Fruit fly (Drosophila melanogaster): ENCODE results near the gene CG2225.

The CG2225 gene

DNA sequence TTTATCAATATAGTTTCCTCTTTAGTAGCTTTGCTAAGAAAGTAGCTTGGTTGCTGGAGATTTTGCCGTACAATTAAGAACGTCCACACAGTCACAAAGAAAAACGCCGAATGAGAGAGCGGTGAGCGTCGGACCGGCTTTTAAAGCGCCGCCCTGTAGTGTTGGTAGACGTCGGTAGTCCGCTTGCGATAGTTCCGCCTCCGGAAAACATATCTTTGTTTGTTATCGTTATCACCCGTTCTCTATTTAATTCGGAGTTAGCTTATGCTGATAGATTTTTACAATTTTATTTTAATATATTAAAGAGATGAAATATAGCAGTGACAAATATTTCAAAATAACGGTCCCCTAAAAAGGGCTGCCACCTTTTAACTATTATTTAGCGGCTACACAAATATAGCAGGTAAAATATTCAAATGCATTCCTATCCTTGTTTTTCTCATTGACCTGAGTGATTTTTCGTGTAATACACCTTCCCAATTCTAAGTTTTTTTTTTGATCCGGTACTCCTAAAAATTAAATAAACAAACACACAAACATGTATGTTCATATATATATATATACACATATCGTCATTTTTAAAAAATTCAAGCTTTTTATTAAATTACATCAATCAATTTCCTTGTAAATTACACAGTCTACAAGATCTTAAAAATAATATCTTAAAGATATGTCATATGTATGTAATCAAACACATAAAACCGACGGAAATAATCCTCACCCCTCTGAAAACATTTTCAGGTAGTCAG, 47.3 kb downstream of the CG2225 start, which contains the start of gene Df31 (continued):
- peak; percentile 85; the same call in 1 of the 2 replicates for TF ChIP-seq chm (GFP tag; IDR thresholded peaks at IDR 0.05)
- TF ChIP-seq CG15696 (tag; optimal IDR thresholded peaks at IDR 0.05): no peak
- peak; percentile 57 for TF ChIP-seq Meics (GFP tag; optimal IDR thresholded peaks at IDR 0.05)
- TF ChIP-seq CG2120 (GFP tag; optimal IDR thresholded peaks at IDR 0.05): peak; percentile 77
- peak; percentile 29 for TF ChIP-seq eyg (GFP tag; optimal IDR thresholded peaks at IDR 0.05)
- peak; percentile 92 for TF ChIP-seq sens (GFP tag)
- TF ChIP-seq wek (GFP tag; optimal IDR thresholded peaks at IDR 0.05): peak; percentile 3
- TF ChIP-seq CG11695 (GFP tag; IDR thresholded peaks at IDR 0.05): no peak
- peak; percentile 50 for TF ChIP-seq CG5245 (GFP tag; optimal IDR thresholded peaks at IDR 0.05)
- TF ChIP-seq ftz-f1 (GFP tag; optimal IDR thresholded peaks at IDR 0.05): peak; percentile 41
- peak; percentile 88 for TF ChIP-seq Dll (GFP tag; IDR thresholded peaks at IDR 0.05; ENCODE audit: partially characterized antibody)
- TF ChIP-seq Usf (GFP tag; optimal IDR thresholded peaks at IDR 0.05): no peak
- 0 out of 2 replicates have a peak, but pooled peaks have one; percentile 14 for TF ChIP-seq HLH3B (GFP tag; IDR thresholded peaks at IDR 0.05)
- TF ChIP-seq CG18599 (GFP tag; optimal IDR thresholded peaks at IDR 0.05): peak; percentile 69
- TF ChIP-seq Pdp1 (GFP tag; optimal IDR thresholded peaks at IDR 0.05): peak; percentile 27 to 54
- TF ChIP-seq sima (GFP tag; optimal IDR thresholded peaks at IDR 0.05): no peak
- no peak for TF ChIP-seq Ptx1 (GFP tag; IDR thresholded peaks at IDR 0.05)
- TF ChIP-seq bab2 (GFP tag; optimal IDR thresholded peaks at IDR 0.05): peak; percentile 43
- peak; percentile 19 for TF ChIP-seq D19A (tag; optimal IDR thresholded peaks at IDR 0.05)
- peak; percentile 57 for TF ChIP-seq az2 (GFP tag; optimal IDR thresholded peaks at IDR 0.05)
- peak; percentile 71 for TF ChIP-seq bcd (GFP tag; optimal IDR thresholded peaks at IDR 0.05)
- no peak for TF ChIP-seq CG12219 (GFP tag; optimal IDR thresholded peaks at IDR 0.05)
- no peak for TF ChIP-seq abd-A (tag; optimal IDR thresholded peaks at IDR 0.05)
- TF ChIP-seq CG2199 (GFP tag; IDR thresholded peaks at IDR 0.05): peak; percentile 95
- TF ChIP-seq CG33213 (GFP tag; optimal IDR thresholded peaks at IDR 0.05): peak; percentile 68
- peak; percentile 56 for TF ChIP-seq CG7987 (GFP tag; optimal IDR thresholded peaks at IDR 0.05)
- peak in 1 of 2 experiments; percentile 82 for TF ChIP-seq eve (GFP tag; optimal IDR thresholded peaks at IDR 0.05)
- TF ChIP-seq kni (GFP tag; optimal IDR thresholded peaks at IDR 0.05): no peak
- peak; percentile 22 for TF ChIP-seq tap (tag; optimal IDR thresholded peaks at IDR 0.05)
- TF ChIP-seq Poxn (GFP tag; IDR thresholded peaks at IDR 0.05): no peak
- peak; percentile 54 for TF ChIP-seq Side (GFP tag; optimal IDR thresholded peaks at IDR 0.05)
- TF ChIP-seq seq (GFP tag; IDR thresholded peaks at IDR 0.05): peak; percentile 37; the same call in 1 of the 2 replicates
- peak; percentile 36 for TF ChIP-seq dmrt99B (tag; optimal IDR thresholded peaks at IDR 0.05)
- TF ChIP-seq pho (GFP tag; optimal IDR thresholded peaks at IDR 0.05): peak; percentile 43
- TF ChIP-seq Six4 (GFP tag; optimal IDR thresholded peaks at IDR 0.05): peak; percentile 48
- peak; percentile 50 for TF ChIP-seq HLHmδ (GFP tag; optimal IDR thresholded peaks at IDR 0.05)
- no peak for TF ChIP-seq CG17612 (GFP tag; IDR thresholded peaks at IDR 0.05)
- TF ChIP-seq CG11093 (GFP tag; IDR thresholded peaks at IDR 0.05): no peak
- no peak for TF ChIP-seq CG8281 (tag; optimal IDR thresholded peaks at IDR 0.05)
- TF ChIP-seq Dip3 (GFP tag; optimal IDR thresholded peaks at IDR 0.05): peak; percentile 62
- peak; percentile 44 for TF ChIP-seq CG1602 (GFP tag; optimal IDR thresholded peaks at IDR 0.05)
- peak; percentile 44 for TF ChIP-seq CG13296 (GFP tag; optimal IDR thresholded peaks at IDR 0.05)
- TF ChIP-seq Drgx (GFP tag; IDR thresholded peaks at IDR 0.05): no peak
- no peak for TF ChIP-seq CG5180 (GFP tag; optimal IDR thresholded peaks at IDR 0.05)
- TF ChIP-seq schlank (tag; optimal IDR thresholded peaks at IDR 0.05): peak; percentile 1
- peak; percentile 67 for TF ChIP-seq HmgZ (tag; optimal IDR thresholded peaks at IDR 0.05)
- no peak for TF ChIP-seq CG5953 (GFP tag; IDR thresholded peaks at IDR 0.05)
- peak; percentile 56 for TF ChIP-seq CG7839 (tag; optimal IDR thresholded peaks at IDR 0.05)
- peak; percentile 40 for TF ChIP-seq Dek (tag; optimal IDR thresholded peaks at IDR 0.05)
- peak; percentile 82 for TF ChIP-seq NC2α (GFP tag; optimal IDR thresholded peaks at IDR 0.05)

Measured in whole organism, embryonic.